Worm (Caenorhabditis elegans) whole organism, young adult: ENCODE results near the gene gid-7.

Experiments used
- B0035.1 ChIP-seq: sonication (generic microtip); optimal IDR thresholded peaks from 2 replicates; lab custom pipeline; 2016; ENCODE audit warnings: missing genetic modification characterization, mild to moderate bottlenecking, missing compliant biosample characterization, missing genotype, missing genetic modification reagents
- B0336.3 ChIP-seq: fragments of 200-800 bp; sonication (Bioruptor generic); IDR thresholded peaks from 2 replicates; pipeline ENCODE4 v1.3.6; 2022; ENCODE audit warnings: missing genetic modification characterization, missing compliant biosample characterization
- C06A6.2 ChIP-seq: fragments of 200-800 bp; sonication (Bioruptor generic); conservative IDR thresholded peaks from 2 replicates; pipeline ENCODE4 v1.3.6; 2022; ENCODE audit warnings: missing genetic modification characterization, missing compliant biosample characterization
- F33H1.4 ChIP-seq: fragments of 200-800 bp; sonication (Bioruptor generic); IDR thresholded peaks from 2 replicates; pipeline ENCODE4 v1.3.6; 2022; ENCODE audit warnings: missing genetic modification reagents, missing genetic modification characterization, missing compliant biosample characterization
- F49E8.2 ChIP-seq: sonication (generic microtip); optimal IDR thresholded peaks from 3 replicates; lab custom pipeline; 2017; ENCODE audit warnings: missing genetic modification characterization, mild to moderate bottlenecking, missing compliant biosample characterization, antibody characterized with exemption, moderate library complexity; ENCODE audit not compliant: insufficient read depth
- Y53F4B.3 ChIP-seq: fragments of 200-800 bp; sonication (Bioruptor generic); IDR thresholded peaks from 2 replicates; pipeline ENCODE4 v1.3.6; 2022; ENCODE audit warnings: missing genetic modification reagents, missing genetic modification characterization, missing compliant biosample characterization
- Y53G8AR.9 ChIP-seq: fragments of 200-800 bp; sonication (Bioruptor generic); conservative IDR thresholded peaks from 2 replicates; pipeline ENCODE4 v1.3.6; 2022; ENCODE audit warnings: missing genetic modification reagents, missing genetic modification characterization, missing compliant biosample characterization
- akir-1 ChIP-seq: fragments of 200-800 bp; sonication (Bioruptor generic); optimal IDR thresholded peaks from 2 replicates; lab custom pipeline; 2018; ENCODE audit warnings: mild to moderate bottlenecking, missing genetic modification characterization, moderate library complexity, missing compliant biosample characterization
- athp-1 ChIP-seq: sonication (generic microtip); optimal IDR thresholded peaks from 2 replicates; lab custom pipeline; 2017; ENCODE audit warnings: mild to moderate bottlenecking, missing genetic modification characterization, missing compliant biosample characterization
- bed-2 ChIP-seq: fragments of 200-800 bp; sonication (Bioruptor generic); IDR thresholded peaks from 2 replicates; pipeline ENCODE4 v1.3.6; 2022; ENCODE audit warnings: missing genetic modification reagents, missing genetic modification characterization, missing compliant biosample characterization
- ccch-3 ChIP-seq: fragments of 200-800 bp; sonication (Bioruptor generic); optimal IDR thresholded peaks from 2 replicates; lab custom pipeline; 2018; ENCODE audit warnings: mild to moderate bottlenecking, missing genetic modification characterization, missing compliant biosample characterization
- cebp-2 ChIP-seq: fragments of 200-800 bp; sonication (Bioruptor generic); IDR thresholded peaks from 2 replicates; pipeline ENCODE4 v1.3.6; 2022; ENCODE audit warnings: missing genetic modification characterization, missing compliant biosample characterization
- ceh-27 ChIP-seq: fragments of 200-800 bp; sonication (Bioruptor generic); optimal IDR thresholded peaks from 2 replicates; lab custom pipeline; 2018; ENCODE audit warnings: mild to moderate bottlenecking, missing genetic modification characterization, moderate library complexity, missing compliant biosample characterization
- ceh-58 ChIP-seq: fragments of 200-800 bp; sonication (Bioruptor generic); IDR thresholded peaks from 2 replicates; pipeline ENCODE4 v1.3.6; 2022; ENCODE audit warnings: missing genetic modification characterization, missing compliant biosample characterization
- ceh-79 ChIP-seq: sonication (generic microtip); optimal IDR thresholded peaks from 2 replicates; lab custom pipeline; 2017; ENCODE audit warnings: mild to moderate bottlenecking, missing genetic modification characterization, missing compliant biosample characterization
- ceh-91 ChIP-seq: fragments of 200-800 bp; sonication (Bioruptor generic); IDR thresholded peaks from 2 replicates; pipeline ENCODE4 v1.3.6; 2022; ENCODE audit warnings: missing genetic modification reagents, missing genetic modification characterization, missing compliant biosample characterization
- dox-1 ChIP-seq: fragments of 200-800 bp; sonication (Bioruptor generic); IDR thresholded peaks from 2 replicates; pipeline ENCODE4 v1.3.6; 2022; ENCODE audit warnings: missing genetic modification reagents, missing genetic modification characterization, missing compliant biosample characterization
- dpl-1 ChIP-seq: fragments of 150-350 bp; optimal IDR thresholded peaks from 2 replicates; lab custom pipeline; 2014; ENCODE audit warnings: missing biosample characterization, missing genetic modification reagents, missing genetic modification characterization
- efl-1 ChIP-seq: fragments of 150-350 bp; optimal IDR thresholded peaks from 2 replicates; lab custom pipeline; 2014; ENCODE audit warnings: missing biosample characterization, missing genetic modification reagents, missing genetic modification characterization
- egl-44 ChIP-seq: fragments of 200-800 bp; sonication (Bioruptor generic); IDR thresholded peaks from 2 replicates; pipeline ENCODE4 v1.3.6; 2022; ENCODE audit warnings: missing genetic modification reagents, missing genetic modification characterization, missing compliant biosample characterization
- egrh-3 ChIP-seq: fragments of 200-800 bp; sonication (Bioruptor generic); IDR thresholded peaks from 2 replicates; pipeline ENCODE4 v1.3.6; 2022; ENCODE audit warnings: missing genetic modification reagents, missing genetic modification characterization, missing compliant biosample characterization
- gei-17 ChIP-seq: fragments of 200-800 bp; sonication (Bioruptor generic); optimal IDR thresholded peaks from 2 replicates; lab custom pipeline; 2018; ENCODE audit warnings: mild to moderate bottlenecking, missing genetic modification characterization, missing compliant biosample characterization
- him-1 ChIP-seq: sonication (generic microtip); optimal IDR thresholded peaks from 2 replicates; lab custom pipeline; 2016; ENCODE audit warnings: missing genotype, missing genetic modification reagents, missing genetic modification characterization, missing compliant biosample characterization
- hlh-12 ChIP-seq: sonication (generic microtip); optimal IDR thresholded peaks from 2 replicates; lab custom pipeline; 2016; ENCODE audit warnings: missing genetic modification characterization, missing compliant biosample characterization
- hlh-26 ChIP-seq: fragments of 200-800 bp; sonication (Bioruptor generic); conservative IDR thresholded peaks from 2 replicates; pipeline ENCODE4 v1.3.6; 2022; ENCODE audit warnings: missing genetic modification reagents, missing genetic modification characterization, missing compliant biosample characterization
- let-607 ChIP-seq, 2 experiments: fragments of 200-800 bp in 1 of 2; sonication (Bioruptor generic) in 1 of 2; sonication (generic microtip) in 1 of 2; optimal IDR thresholded peaks; 2 replicates each; lab custom pipeline; 2016 to 2018; ENCODE audit warnings: mild to moderate bottlenecking in 2 of 2, missing compliant biosample characterization in 2 of 2, missing genetic modification characterization in 2 of 2, moderate library complexity in 2 of 2, missing genotype in 1 of 2
- madf-6 ChIP-seq: fragments of 200-800 bp; sonication (Bioruptor generic); IDR thresholded peaks from 2 replicates; pipeline ENCODE4 v1.3.6; 2022; ENCODE audit warnings: missing genetic modification reagents, missing genetic modification characterization, missing compliant biosample characterization
- madf-8 ChIP-seq: fragments of 200-800 bp; sonication (Bioruptor generic); conservative IDR thresholded peaks from 2 replicates; pipeline ENCODE4 v1.3.6; 2022; ENCODE audit warnings: missing genetic modification reagents, missing genetic modification characterization, missing compliant biosample characterization
- mel-28 ChIP-seq: sonication (generic microtip); optimal IDR thresholded peaks from 2 replicates; lab custom pipeline; 2016; ENCODE audit warnings: borderline replicate concordance, mild to moderate bottlenecking, missing genetic modification characterization, missing compliant biosample characterization
- mxl-1 ChIP-seq: sonication (generic microtip); optimal IDR thresholded peaks from 2 replicates; lab custom pipeline; 2016; ENCODE audit warnings: missing genetic modification characterization, missing compliant biosample characterization
- nfyb-1 ChIP-seq: fragments of 200-800 bp; sonication (Bioruptor generic); IDR thresholded peaks from 2 replicates; pipeline ENCODE4 v1.3.6; 2022; ENCODE audit warnings: missing genetic modification reagents, missing genetic modification characterization, missing compliant biosample characterization
- nhr-80 ChIP-seq: sonication (generic microtip); optimal IDR thresholded peaks from 2 replicates; lab custom pipeline; 2016; ENCODE audit warnings: missing genetic modification characterization, missing compliant biosample characterization
- sdz-38 ChIP-seq: sonication (generic microtip); optimal IDR thresholded peaks from 2 replicates; lab custom pipeline; 2016; ENCODE audit warnings: missing genotype, missing genetic modification characterization, missing compliant biosample characterization
- snpc-3.4 ChIP-seq: sonication (generic microtip); optimal IDR thresholded peaks from 2 replicates; lab custom pipeline; 2017; ENCODE audit warnings: missing genetic modification characterization, mild to moderate bottlenecking, missing compliant biosample characterization, antibody characterized with exemption, moderate library complexity, missing genotype, missing genetic modification reagents
- sptf-2 ChIP-seq: fragments of 200-800 bp; sonication (Bioruptor generic); optimal IDR thresholded peaks from 2 replicates; lab custom pipeline; 2018; ENCODE audit warnings: mild to moderate bottlenecking, missing genetic modification characterization, missing compliant biosample characterization
- unc-130 ChIP-seq: sonication (generic microtip); optimal IDR thresholded peaks from 2 replicates; lab custom pipeline; 2016; ENCODE audit warnings: missing genetic modification reagents, missing genetic modification characterization, missing compliant biosample characterization
- unc-62 ChIP-seq: fragments of 150-350 bp; optimal IDR thresholded peaks from 2 replicates; lab custom pipeline; 2014; ENCODE audit warnings: missing biosample characterization, missing genetic modification reagents, missing genetic modification characterization
- zfh-2 ChIP-seq: fragments of 200-800 bp; sonication (Bioruptor generic); conservative IDR thresholded peaks from 2 replicates; pipeline ENCODE4 v1.3.6; 2022; ENCODE audit warnings: missing genetic modification reagents, missing genetic modification characterization, missing compliant biosample characterization

gid-7 gene

DNA sequence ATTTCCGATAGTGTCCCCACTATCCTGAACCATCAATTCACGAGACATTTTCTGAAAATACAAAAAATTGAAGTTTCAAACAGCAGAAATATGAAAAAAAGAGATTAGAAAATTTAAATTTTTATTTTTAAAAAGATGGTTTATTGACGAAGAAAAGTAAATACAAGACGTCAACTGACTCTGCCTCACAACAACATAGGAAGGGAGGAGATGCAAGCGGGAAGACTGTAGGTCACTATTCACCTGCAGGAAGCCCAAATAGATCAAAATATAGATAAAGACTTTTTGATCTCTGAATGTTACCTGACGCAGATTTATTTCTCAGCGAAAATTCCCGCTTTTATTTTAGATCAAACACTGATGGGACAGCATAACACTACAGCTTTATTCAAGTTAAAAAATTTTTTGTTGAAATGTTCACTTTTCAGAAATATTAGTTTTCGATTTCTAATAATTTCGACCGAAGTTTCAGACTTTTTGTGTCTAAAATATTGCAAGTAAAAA, 19.3 kb upstream of the gid-7 start, which contains the start of gene cysl-3:
cysl-3 (minus strand) TSS at position 51 of the 504 bp plus-strand sequence.
- TF ChIP-seq madf-6, result peak; percentile 85
- TF ChIP-seq let-607 (tag; optimal IDR thresholded peaks at IDR 0.05; lab: Kevin White, UChicago), result no peak
- TF ChIP-seq madf-8 (GFP tag; lab: Robert Waterston, UW), result peak; percentile 65
- no peak for TF ChIP-seq him-1 (tag; lab: Kevin White, UChicago)
- no peak for TF ChIP-seq gei-17 (GFP tag; lab: Kevin White, UChicago)
- no peak for TF ChIP-seq F49E8.2
- TF ChIP-seq akir-1 (GFP tag; lab: Kevin White, UChicago), result no peak
- no peak for TF ChIP-seq nfyb-1 (GFP tag; lab: Robert Waterston, UW)
- TF ChIP-seq unc-130 (GFP tag; lab: Kevin White, UChicago), result no peak
- no peak for TF ChIP-seq B0035.1 (tag; lab: Kevin White, UChicago)
- no peak for TF ChIP-seq F33H1.4 (GFP tag; lab: Robert Waterston, UW)
- 0 out of 2 replicates have a peak, but pooled peaks have one; percentile 18 for TF ChIP-seq Y53G8AR.9
- TF ChIP-seq efl-1 (GFP tag; lab: Kevin White, UChicago), result peak; percentile 62
- TF ChIP-seq, all 124 proteins: peak for 4

DNA sequence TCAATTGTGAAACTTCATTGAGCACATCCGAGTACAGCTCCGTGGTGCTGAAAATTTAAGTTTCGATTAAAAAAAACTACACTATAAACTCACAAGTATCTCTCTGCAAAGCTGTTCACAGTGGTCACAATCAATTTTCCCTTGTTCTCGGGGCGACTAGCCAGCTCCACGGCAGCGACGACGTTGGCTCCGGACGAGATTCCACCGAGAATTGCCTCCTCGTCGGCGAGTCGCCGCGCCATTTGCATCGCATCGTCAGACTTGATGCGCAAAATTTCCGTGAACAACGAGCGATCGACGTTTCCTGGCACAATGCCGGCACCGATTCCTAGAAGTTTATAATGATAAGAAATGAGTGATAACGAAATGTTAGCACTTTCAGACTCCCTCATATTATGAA, 17.8 kb upstream of the gid-7 start:
- no peak for TF ChIP-seq mxl-1 (tag; lab: Kevin White, UChicago)
- TF ChIP-seq cebp-2 (GFP tag; lab: Robert Waterston, UW), result 0 out of 2 replicates have a peak, but pooled peaks have one; percentile 18
- no peak for TF ChIP-seq ceh-79 (tag; lab: Kevin White, UChicago)
- TF ChIP-seq egl-44 (GFP tag; lab: Robert Waterston, UW), result 0 out of 2 replicates have a peak, but pooled peaks have one; percentile 10
- peak; percentile 19; the same call in 1 of the 2 replicates for TF ChIP-seq egrh-3 (GFP tag; lab: Robert Waterston, UW)
- no peak for TF ChIP-seq ceh-91 (GFP tag; lab: Robert Waterston, UW)
- no peak for TF ChIP-seq ceh-58 (GFP tag; lab: Robert Waterston, UW)
- peak; percentile 20; the same call in 1 of the 2 replicates for TF ChIP-seq dox-1 (GFP tag; lab: Robert Waterston, UW)
- no peak for TF ChIP-seq hlh-12 (tag; lab: Kevin White, UChicago)
- TF ChIP-seq C06A6.2 (GFP tag; lab: Robert Waterston, UW), result no peak
- no peak for TF ChIP-seq unc-62
- TF ChIP-seq ccch-3 (GFP tag; lab: Kevin White, UChicago), result no peak
- TF ChIP-seq zfh-2 (GFP tag; lab: Robert Waterston, UW), result peak; percentile 69
- TF ChIP-seq bed-2 (GFP tag; lab: Robert Waterston, UW), result no peak
- TF ChIP-seq sptf-2 (GFP tag; lab: Kevin White, UChicago), result no peak
- no peak for TF ChIP-seq athp-1 (tag; lab: Kevin White, UChicago)
- TF ChIP-seq mel-28, result no peak
- TF ChIP-seq nhr-80 (tag; lab: Kevin White, UChicago), result peak; percentile 47
- no peak for TF ChIP-seq hlh-26 (GFP tag; lab: Robert Waterston, UW)
- no peak for TF ChIP-seq dpl-1 (GFP tag; lab: Kevin White, UChicago)
- no peak for TF ChIP-seq B0336.3 (GFP tag; lab: Robert Waterston, UW)
- TF ChIP-seq ceh-27 (GFP tag; lab: Kevin White, UChicago), result no peak
- no peak for TF ChIP-seq snpc-3.4 (tag; lab: Kevin White, UChicago)
- no peak for TF ChIP-seq Y53F4B.3 (GFP tag; lab: Robert Waterston, UW)
- TF ChIP-seq sdz-38 (tag; lab: Kevin White, UChicago), result no peak
- TF ChIP-seq F49E8.2, result no peak
- no peak for TF ChIP-seq F33H1.4 (GFP tag; lab: Robert Waterston, UW)
